Worm (Caenorhabditis elegans) whole organism, L1 larva: ENCODE results near the gene twk-48.

Source experiments
- alr-1 ChIP-seq: fragments of 200-800 bp; sonication (Bioruptor generic); optimal IDR thresholded peaks from 2 replicates; lab custom pipeline; 2018; ENCODE audit warnings: borderline replicate concordance, mild to moderate bottlenecking, missing genetic modification characterization, missing compliant biosample characterization
- aly-2 ChIP-seq: fragments of 150-350 bp; optimal IDR thresholded peaks from 2 replicates; lab custom pipeline; 2014; ENCODE audit warnings: missing biosample characterization, missing genetic modification characterization
- ces-1 ChIP-seq: fragments of 150-350 bp; optimal IDR thresholded peaks from 2 replicates; lab custom pipeline; 2014; ENCODE audit warnings: missing biosample characterization, missing genetic modification reagents, missing genetic modification characterization
- dpl-1 ChIP-seq, 3 experiments: fragments of 150-350 bp in 2 of 3; sonication (generic microtip) in 1 of 3; optimal IDR thresholded peaks; 2 replicates each; lab custom pipeline; 2014 to 2017; ENCODE audit warnings: missing biosample characterization in 3 of 3, missing genetic modification characterization in 3 of 3, missing genetic modification reagents in 3 of 3
- mdl-1 ChIP-seq, 2 experiments: fragments of 150-350 bp; optimal IDR thresholded peaks; 2 replicates each; lab custom pipeline; 2014 to 2017; ENCODE audit warnings: missing biosample characterization in 2 of 2, missing genetic modification characterization in 2 of 2, inconsistent platforms in 1 of 2
- nhr-76 ChIP-seq: sonication (generic microtip); optimal IDR thresholded peaks from 2 replicates; lab custom pipeline; 2017; ENCODE audit warnings: missing biosample characterization, missing genetic modification characterization
- pqm-1 ChIP-seq: sonication (generic microtip); optimal IDR thresholded peaks from 3 replicates; lab custom pipeline; 2017; ENCODE audit warnings: missing biosample characterization, missing genetic modification characterization

DNA sequence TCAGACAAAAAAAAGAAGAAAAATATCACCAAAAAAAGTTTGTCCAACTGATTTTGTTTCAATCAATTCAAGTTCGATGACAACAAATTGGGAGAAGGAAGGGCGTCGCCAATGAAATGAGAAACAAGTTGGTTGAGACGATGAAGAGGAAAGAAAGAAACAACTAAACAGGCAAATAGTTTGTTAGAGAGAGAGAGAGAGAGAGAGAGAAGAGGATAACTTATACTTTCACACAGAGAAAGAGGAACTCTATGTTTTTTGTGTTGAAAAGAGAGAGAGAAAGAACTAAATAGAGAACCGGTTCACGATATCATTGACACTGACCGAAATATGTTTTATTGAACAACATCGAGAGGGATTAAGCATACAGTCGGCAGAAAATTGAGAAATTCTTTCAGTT lies 47.0 kb downstream of the twk-48 start:
- TF ChIP-seq mdl-1 (tag; optimal IDR thresholded peaks at IDR 0.05; lab: Kevin White, UChicago): no peak
- no peak for TF ChIP-seq alr-1 (tag; lab: Kevin White, UChicago)
- no peak for TF ChIP-seq dpl-1 (GFP tag; optimal IDR thresholded peaks at IDR 0.05; lab: Kevin White, UChicago)
- no peak for TF ChIP-seq aly-2
- no peak for TF ChIP-seq nhr-76 (tag; lab: Kevin White, UChicago)
- TF ChIP-seq pqm-1 (tag; lab: Kevin White, UChicago): no peak
- no peak for TF ChIP-seq ces-1 (GFP tag; lab: Kevin White, UChicago)
